Fruit fly (Drosophila melanogaster): Measurements from ENCODE around the gene nub.
A peak's percentile ranks its signal among the peaks of the same experiment; 100 is the strongest.

The nub gene

dm6 chr2L:12546043-12546942, 41.1 kb upstream of the nub start, which contains the start of gene bun (continued):
- peak in 1 of 2 experiments; percentile 19 for TF ChIP-seq insv (GFP tag; optimal IDR thresholded peaks at IDR 0.05)
- peak; percentile 36 for TF ChIP-seq sug (tag; optimal IDR thresholded peaks at IDR 0.05)
- TF ChIP-seq crc (GFP tag; optimal IDR thresholded peaks at IDR 0.05) = no peak
- TF ChIP-seq CG14710 (tag; optimal IDR thresholded peaks at IDR 0.05) = peak; percentile 56
- peak; percentile 48 for TF ChIP-seq nmo (GFP tag; optimal IDR thresholded peaks at IDR 0.05)
- peak; percentile 95 for TF ChIP-seq CG8478 (optimal IDR thresholded peaks at IDR 0.05)
- peak; percentile 70 for TF ChIP-seq Hmr (GFP tag; optimal IDR thresholded peaks at IDR 0.05)
- TF ChIP-seq CG12071 (GFP tag; optimal IDR thresholded peaks at IDR 0.05) = no peak
- TF ChIP-seq CG14014 (GFP tag; IDR thresholded peaks at IDR 0.05) = 0 out of 2 replicates have a peak, but pooled peaks have one; percentile 24
- TF ChIP-seq Dll (GFP tag; IDR thresholded peaks at IDR 0.05; ENCODE audit: partially characterized antibody) = peak; percentile 99
- no peak for TF ChIP-seq Atf6 (GFP tag; IDR thresholded peaks at IDR 0.05)
- TF ChIP-seq hbn (GFP tag; IDR thresholded peaks at IDR 0.05; ENCODE audit: partially characterized antibody) = peak; percentile 99
- no peak for TF ChIP-seq CG5245 (GFP tag; optimal IDR thresholded peaks at IDR 0.05)
- no peak for TF ChIP-seq az2 (GFP tag; optimal IDR thresholded peaks at IDR 0.05)
- peak; percentile 4; the same call in 1 of the 2 replicates for TF ChIP-seq Drgx (GFP tag; IDR thresholded peaks at IDR 0.05)
- TF ChIP-seq CG3847 (GFP tag; IDR thresholded peaks at IDR 0.05) = peak; percentile 63
- TF ChIP-seq CG10267 (tag; optimal IDR thresholded peaks at IDR 0.05) = peak; percentile 64
- no peak for TF ChIP-seq HmgD (GFP tag; optimal IDR thresholded peaks at IDR 0.05)
- no peak for TF ChIP-seq eve (GFP tag; optimal IDR thresholded peaks at IDR 0.05)
- TF ChIP-seq CG3163 (GFP tag; optimal IDR thresholded peaks at IDR 0.05) = peak; percentile 50
- TF ChIP-seq tap (tag; optimal IDR thresholded peaks at IDR 0.05) = no peak
- TF ChIP-seq ro (GFP tag; IDR thresholded peaks at IDR 0.05) = no peak
- peak; percentile 16 for TF ChIP-seq Nf-YC (tag; optimal IDR thresholded peaks at IDR 0.05)
- TF ChIP-seq Dref (GFP tag; IDR thresholded peaks at IDR 0.05) = peak; percentile 94
- TF ChIP-seq ac (GFP tag; optimal IDR thresholded peaks at IDR 0.05) = no peak
- TF ChIP-seq CG12391 (tag; optimal IDR thresholded peaks at IDR 0.05) = peak; percentile 10
- no peak for TF ChIP-seq Dad (GFP tag; optimal IDR thresholded peaks at IDR 0.05)
- TF ChIP-seq chm (GFP tag; IDR thresholded peaks at IDR 0.05) = 0 out of 2 replicates have a peak, but pooled peaks have one; percentile 13
- peak; percentile 94 to 96 for TF ChIP-seq Trl (optimal IDR thresholded peaks at IDR 0.05)
- TF ChIP-seq Trl (GFP tag; optimal IDR thresholded peaks at IDR 0.05) = no peak
- no peak for TF ChIP-seq seq (GFP tag; IDR thresholded peaks at IDR 0.05)
- peak; percentile 97 for TF ChIP-seq E2f2 (GFP tag; IDR thresholded peaks at IDR 0.05)
- TF ChIP-seq zfh2 (GFP tag; optimal IDR thresholded peaks at IDR 0.05) = peak; percentile 12
- peak; percentile 5 for TF ChIP-seq CG12299 (tag; optimal IDR thresholded peaks at IDR 0.05)
- TF ChIP-seq Abd-B (GFP tag; optimal IDR thresholded peaks at IDR 0.05) = peak; percentile 71
- TF ChIP-seq mam (GFP tag; optimal IDR thresholded peaks at IDR 0.05) = peak; percentile 14
- peak; percentile 19 for TF ChIP-seq CG6765 (GFP tag; optimal IDR thresholded peaks at IDR 0.05)
- TF ChIP-seq run (tag; optimal IDR thresholded peaks at IDR 0.05) = no peak
- no peak for TF ChIP-seq maf-S (GFP tag; optimal IDR thresholded peaks at IDR 0.05)
- TF ChIP-seq CG34376 (GFP tag; optimal IDR thresholded peaks at IDR 0.05) = peak; percentile 13
- peak; percentile 13 for TF ChIP-seq gcm (GFP tag; optimal IDR thresholded peaks at IDR 0.05)
- peak; percentile 87 for TF ChIP-seq Sry-δ (GFP tag; optimal IDR thresholded peaks at IDR 0.05)
- peak; percentile 83 for TF ChIP-seq pita (GFP tag; optimal IDR thresholded peaks at IDR 0.05)
- peak in 1 of 3 experiments; percentile 30 for TF ChIP-seq lola (GFP tag; optimal IDR thresholded peaks at IDR 0.05)
- TF ChIP-seq HLH4C (GFP tag; IDR thresholded peaks at IDR 0.05; ENCODE audit: partially characterized antibody) = peak; percentile 98
- peak; percentile 60 for TF ChIP-seq Rfx (GFP tag; IDR thresholded peaks at IDR 0.05)
- TF ChIP-seq dysf (GFP tag; IDR thresholded peaks at IDR 0.05) = no peak
- TF ChIP-seq onecut (GFP tag; IDR thresholded peaks at IDR 0.05) = peak; percentile 42; the same call in 1 of the 2 replicates
- no peak for TF ChIP-seq CG2120 (GFP tag; optimal IDR thresholded peaks at IDR 0.05)
